Fruit fly (Drosophila melanogaster) whole organism, embryonic: ENCODE data around the gene CG13026.

Experiments used
- Abd-B ChIP-seq: fragments of 200-800 bp; sonication (Bioruptor generic); optimal IDR thresholded peaks from 2 replicates; lab custom pipeline; 2018; ENCODE audit warnings: missing biosample characterization, mild to moderate bottlenecking, missing genetic modification characterization, moderate library complexity
- Ada2b ChIP-seq: fragments of 200-800 bp; sonication (Bioruptor generic); IDR thresholded peaks from 2 replicates; pipeline ENCODE4 v1.3.6; 2022; ENCODE audit warnings: missing biosample characterization, missing genetic modification characterization
- BEAF-32 ChIP-seq: fragments of 200-800 bp; sonication (Bioruptor generic); optimal IDR thresholded peaks from 3 replicates; lab custom pipeline; 2017; ENCODE audit warnings: missing biosample characterization, missing genetic modification characterization, mild to moderate bottlenecking, moderate library complexity, missing genetic modification reagents
- Bgb ChIP-seq: fragments of 200-800 bp; sonication (Bioruptor generic); IDR thresholded peaks from 2 replicates; pipeline ENCODE4 v1.3.6; 2022; ENCODE audit warnings: missing biosample characterization, missing genetic modification characterization; ENCODE audit not compliant: partially characterized antibody
- CG12155 ChIP-seq: fragments of 200-800 bp; sonication (Bioruptor generic); optimal IDR thresholded peaks from 3 replicates; lab custom pipeline; 2016; ENCODE audit warnings: missing biosample characterization, missing genetic modification characterization
- CG1233 ChIP-seq: fragments of 200-800 bp; sonication (Bioruptor generic); optimal IDR thresholded peaks from 4 replicates; lab custom pipeline; 2018; ENCODE audit warnings: missing biosample characterization, mild to moderate bottlenecking, missing genetic modification characterization
- CG12942 ChIP-seq: fragments of 200-800 bp; sonication (Bioruptor generic); optimal IDR thresholded peaks from 3 replicates; lab custom pipeline; 2016; ENCODE audit warnings: missing biosample characterization, missing genetic modification characterization
- CG14050 ChIP-seq: fragments of 200-800 bp; sonication (Bioruptor generic); IDR thresholded peaks from 3 replicates; pipeline ENCODE4 v1.3.6; 2022; ENCODE audit warnings: missing biosample characterization, missing genetic modification characterization
- CG15601 ChIP-seq: fragments of 200-800 bp; sonication (Bioruptor generic); optimal IDR thresholded peaks from 3 replicates; lab custom pipeline; 2019; ENCODE audit warnings: missing biosample characterization, mild to moderate bottlenecking, missing genetic modification characterization, moderate library complexity
- CG15696 ChIP-seq: fragments of 200-800 bp; sonication (Bioruptor generic); optimal IDR thresholded peaks from 2 replicates; lab custom pipeline; 2019; ENCODE audit warnings: missing biosample characterization, mild to moderate bottlenecking, missing genetic modification characterization, moderate library complexity
- CG1603 ChIP-seq: fragments of 200-800 bp; sonication (Bioruptor generic); optimal IDR thresholded peaks from 2 replicates; lab custom pipeline; 2019; ENCODE audit warnings: missing biosample characterization, mild to moderate bottlenecking, missing genetic modification characterization, moderate library complexity
- CG1647 ChIP-seq: fragments of 200-800 bp; sonication (Bioruptor generic); optimal IDR thresholded peaks from 3 replicates; lab custom pipeline; 2016; ENCODE audit warnings: missing biosample characterization, missing genetic modification characterization
- CG17328 ChIP-seq: fragments of 200-800 bp; sonication (Bioruptor generic); IDR thresholded peaks from 2 replicates; pipeline ENCODE4 v1.3.6; 2022; ENCODE audit warnings: missing biosample characterization, missing genetic modification characterization
- CG17568 ChIP-seq: fragments of 200-800 bp; sonication (Bioruptor generic); optimal IDR thresholded peaks from 2 replicates; lab custom pipeline; 2018; ENCODE audit warnings: missing biosample characterization, mild to moderate bottlenecking, missing genetic modification characterization, moderate library complexity
- CG2116 ChIP-seq: fragments of 200-800 bp; sonication (Bioruptor generic); optimal IDR thresholded peaks from 3 replicates; lab custom pipeline; 2018; ENCODE audit warnings: missing biosample characterization, mild to moderate bottlenecking, missing genetic modification characterization
- CG30020 ChIP-seq: fragments of 200-800 bp; optimal IDR thresholded peaks from 2 replicates; lab custom pipeline; 2019; ENCODE audit warnings: missing biosample characterization, mild to moderate bottlenecking, missing genetic modification characterization, moderate library complexity
- CG30431 ChIP-seq: fragments of 200-800 bp; sonication (Bioruptor generic); optimal IDR thresholded peaks from 2 replicates; lab custom pipeline; 2017; ENCODE audit warnings: missing biosample characterization, missing genetic modification characterization
- CG3065 ChIP-seq: fragments of 200-800 bp; sonication (Bioruptor generic); optimal IDR thresholded peaks from 2 replicates; lab custom pipeline; 2016; ENCODE audit warnings: missing biosample characterization, missing genetic modification characterization
- CG34224 ChIP-seq: fragments of 200-800 bp; sonication (Bioruptor generic); IDR thresholded peaks from 3 replicates; pipeline ENCODE4 v1.3.6; 2022; ENCODE audit warnings: missing biosample characterization, missing genetic modification characterization; ENCODE audit not compliant: partially characterized antibody
- CG4328 ChIP-seq: fragments of 200-800 bp; sonication (Bioruptor generic); optimal IDR thresholded peaks from 3 replicates; lab custom pipeline; 2017; ENCODE audit warnings: missing biosample characterization, missing genetic modification reagents, missing genetic modification characterization
- CG43689 ChIP-seq: fragments of 200-800 bp; sonication (Bioruptor generic); IDR thresholded peaks from 2 replicates; pipeline ENCODE4 v1.3.6; 2022; ENCODE audit warnings: missing biosample characterization, missing genetic modification characterization
- CG6813 ChIP-seq: fragments of 200-800 bp; sonication (Bioruptor generic); optimal IDR thresholded peaks from 2 replicates; lab custom pipeline; 2017; ENCODE audit warnings: missing biosample characterization, missing genetic modification characterization, mild to moderate bottlenecking, moderate library complexity, missing genetic modification reagents
- CG7786 ChIP-seq: fragments of 200-800 bp; sonication (Bioruptor generic); optimal IDR thresholded peaks from 2 replicates; lab custom pipeline; 2016; ENCODE audit warnings: missing biosample characterization, missing genetic modification characterization
- CG8478 ChIP-seq: fragments of >200 bp; optimal IDR thresholded peaks from 2 replicates; lab custom pipeline; 2018
- CG9437 ChIP-seq: fragments of 200-800 bp; sonication (Bioruptor generic); optimal IDR thresholded peaks from 2 replicates; lab custom pipeline; 2018; ENCODE audit warnings: missing biosample characterization, mild to moderate bottlenecking, missing genetic modification characterization
- CG9727 ChIP-seq: fragments of 200-800 bp; sonication (Bioruptor generic); optimal IDR thresholded peaks from 3 replicates; lab custom pipeline; 2017; ENCODE audit warnings: missing biosample characterization, mild to moderate bottlenecking, missing genetic modification characterization
- ERR ChIP-seq: fragments of 200-800 bp; sonication (Bioruptor generic); optimal IDR thresholded peaks from 2 replicates; lab custom pipeline; 2016; ENCODE audit warnings: missing biosample characterization, missing genetic modification characterization
- Ets97D ChIP-seq: fragments of 200-800 bp; sonication (Bioruptor generic); optimal IDR thresholded peaks from 3 replicates; lab custom pipeline; 2016; ENCODE audit warnings: missing biosample characterization, missing genetic modification characterization
- Fer2 ChIP-seq: fragments of 200-800 bp; sonication (Bioruptor generic); optimal IDR thresholded peaks from 2 replicates; lab custom pipeline; 2018; ENCODE audit warnings: missing biosample characterization, mild to moderate bottlenecking, missing genetic modification characterization, moderate library complexity
- HLH54F ChIP-seq: fragments of 200-800 bp; sonication (Bioruptor generic); optimal IDR thresholded peaks from 3 replicates; lab custom pipeline; 2016; ENCODE audit warnings: missing biosample characterization, missing genetic modification characterization
- HmgZ ChIP-seq: fragments of 200-800 bp; sonication (Bioruptor generic); optimal IDR thresholded peaks from 2 replicates; lab custom pipeline; 2018; ENCODE audit warnings: missing biosample characterization, mild to moderate bottlenecking, missing genetic modification characterization
- Hr78 ChIP-seq, 2 experiments: fragments of 200-800 bp in 1 of 2; fragments of >200 bp in 1 of 2; sonication (Bioruptor generic) in 1 of 2; optimal IDR thresholded peaks; 2 replicates each; lab custom pipeline; 2017 to 2019; ENCODE audit warnings: missing biosample characterization in 2 of 2, missing genetic modification characterization in 2 of 2, mild to moderate bottlenecking in 1 of 2, moderate library complexity in 1 of 2
- MBD-R2 ChIP-seq: fragments of 200-800 bp; sonication (Bioruptor generic); IDR thresholded peaks from 2 replicates; pipeline ENCODE4 v1.3.6; 2022; ENCODE audit warnings: missing biosample characterization, missing genetic modification characterization
- Scr ChIP-seq: fragments of 200-800 bp; sonication (Bioruptor generic); IDR thresholded peaks from 2 replicates; pipeline ENCODE4 v1.3.6; 2022; ENCODE audit warnings: missing biosample characterization, missing genetic modification characterization; ENCODE audit not compliant: partially characterized antibody
- Xbp1 ChIP-seq: fragments of 200-800 bp; sonication (Bioruptor generic); optimal IDR thresholded peaks from 3 replicates; lab custom pipeline; 2016; ENCODE audit warnings: missing biosample characterization, mild to moderate bottlenecking, missing genetic modification characterization
- abd-A ChIP-seq: fragments of 200-800 bp; sonication (Bioruptor generic); optimal IDR thresholded peaks from 3 replicates; lab custom pipeline; 2019; ENCODE audit warnings: missing biosample characterization, mild to moderate bottlenecking, missing genetic modification characterization, moderate library complexity
- ac ChIP-seq: fragments of 200-800 bp; sonication (Bioruptor generic); optimal IDR thresholded peaks from 3 replicates; lab custom pipeline; 2017; ENCODE audit warnings: missing biosample characterization, mild to moderate bottlenecking, missing genetic modification characterization
- danr ChIP-seq: fragments of 200-800 bp; sonication (Bioruptor generic); IDR thresholded peaks from 2 replicates; pipeline ENCODE4 v1.3.6; 2022; ENCODE audit warnings: missing biosample characterization, missing genetic modification characterization
- dati ChIP-seq: fragments of 200-800 bp; sonication (Bioruptor generic); IDR thresholded peaks from 2 replicates; pipeline ENCODE4 v1.3.6; 2022; ENCODE audit warnings: missing biosample characterization, missing genetic modification characterization
- dpn ChIP-seq, 2 experiments: fragments of 200-800 bp; sonication (Bioruptor generic); optimal IDR thresholded peaks; 3 replicates each; lab custom pipeline; 2016; ENCODE audit warnings: missing biosample characterization in 2 of 2, missing genetic modification characterization in 2 of 2
- esg ChIP-seq: fragments of 200-800 bp; sonication (Bioruptor generic); conservative IDR thresholded peaks from 2 replicates; pipeline ENCODE4 v1.3.6; 2022; ENCODE audit warnings: missing biosample characterization, missing genetic modification characterization
- inv ChIP-seq: fragments of 200-800 bp; sonication (Bioruptor generic); IDR thresholded peaks from 2 replicates; pipeline ENCODE4 v1.3.6; 2022; ENCODE audit warnings: missing biosample characterization, missing genetic modification characterization; ENCODE audit not compliant: partially characterized antibody
- org-1 ChIP-seq: fragments of 200-800 bp; sonication (Bioruptor generic); optimal IDR thresholded peaks from 2 replicates; lab custom pipeline; 2017; ENCODE audit warnings: missing biosample characterization, missing genetic modification characterization
- phol ChIP-seq: fragments of 200-800 bp; sonication (Bioruptor generic); optimal IDR thresholded peaks from 3 replicates; lab custom pipeline; 2018; ENCODE audit warnings: missing biosample characterization, mild to moderate bottlenecking, missing genetic modification characterization, moderate library complexity
- rib ChIP-seq: fragments of 200-800 bp; sonication (Bioruptor generic); IDR thresholded peaks from 2 replicates; pipeline ENCODE4 v1.3.6; 2022; ENCODE audit warnings: missing biosample characterization, missing genetic modification characterization
- run ChIP-seq: fragments of 200-800 bp; sonication (Bioruptor generic); optimal IDR thresholded peaks from 3 replicates; lab custom pipeline; 2018; ENCODE audit warnings: missing biosample characterization, mild to moderate bottlenecking, missing genetic modification characterization
- schlank ChIP-seq: fragments of 200-800 bp; sonication (Bioruptor generic); optimal IDR thresholded peaks from 2 replicates; lab custom pipeline; 2018; ENCODE audit warnings: missing biosample characterization, mild to moderate bottlenecking, missing genetic modification characterization
- tna ChIP-seq: fragments of 200-800 bp; sonication (Bioruptor generic); IDR thresholded peaks from 2 replicates; pipeline ENCODE4 v1.3.6; 2022; ENCODE audit warnings: missing biosample characterization, missing genetic modification characterization; ENCODE audit not compliant: partially characterized antibody
- trem ChIP-seq: fragments of 200-800 bp; optimal IDR thresholded peaks from 3 replicates; lab custom pipeline; 2019; ENCODE audit warnings: missing biosample characterization, mild to moderate bottlenecking, missing genetic modification characterization, moderate library complexity
- tx ChIP-seq: fragments of 200-800 bp; sonication (Bioruptor generic); optimal IDR thresholded peaks from 2 replicates; lab custom pipeline; 2016; ENCODE audit warnings: missing biosample characterization, missing genetic modification characterization
- zfh2 ChIP-seq: fragments of 200-800 bp; sonication (Bioruptor generic); optimal IDR thresholded peaks from 2 replicates; lab custom pipeline; 2016; ENCODE audit warnings: missing biosample characterization, missing genetic modification characterization

Gene CG13026

dm6 chr3L:16730645-16731044 lies 4.7 kb upstream of the CG13026 start, which contains the start of gene Dbp73D (continued):
- peak; percentile 52; the same call in 1 of the 2 replicates for TF ChIP-seq tna (GFP tag; lab: Robert Waterston, UW)
- no peak for TF ChIP-seq CG17328 (GFP tag; lab: Robert Waterston, UW)
- peak; percentile 62 for TF ChIP-seq Scr (GFP tag; lab: Robert Waterston, UW)
- TF ChIP-seq CG2116 (GFP tag; lab: Kevin White, UChicago): peak; percentile 86
- TF ChIP-seq tx (GFP tag; lab: Kevin White, UChicago): no peak
- no peak for TF ChIP-seq ac (GFP tag; lab: Kevin White, UChicago)
- TF ChIP-seq CG1233 (GFP tag; lab: Kevin White, UChicago): no peak
- no peak for TF ChIP-seq run (tag; lab: Kevin White, UChicago)
- no peak for TF ChIP-seq HmgZ (tag; lab: Kevin White, UChicago)
- peak; percentile 56; the same call in 1 of the 2 replicates for TF ChIP-seq MBD-R2 (GFP tag; lab: Robert Waterston, UW)
- no peak for TF ChIP-seq CG12155 (GFP tag; lab: Kevin White, UChicago)
- TF ChIP-seq CG30431 (GFP tag; lab: Kevin White, UChicago): no peak
- TF ChIP-seq CG3065 (GFP tag; lab: Kevin White, UChicago): no peak
- no peak for TF ChIP-seq dati (GFP tag; lab: Robert Waterston, UW)
- TF ChIP-seq danr (GFP tag; lab: Robert Waterston, UW): no peak
- peak; percentile 35 for TF ChIP-seq Ets97D (GFP tag; lab: Kevin White, UChicago)
- TF ChIP-seq Hr78 (GFP tag; optimal IDR thresholded peaks at IDR 0.05; lab: Kevin White, UChicago): no peak
- no peak for TF ChIP-seq ERR
- TF ChIP-seq schlank (tag; lab: Kevin White, UChicago): no peak
- TF ChIP-seq esg: no peak
- TF ChIP-seq CG9727 (GFP tag; lab: Kevin White, UChicago): no peak
- TF ChIP-seq CG17568: no peak
- no peak for TF ChIP-seq CG14050 (GFP tag; lab: Robert Waterston, UW)
- no peak for TF ChIP-seq CG1647 (GFP tag; lab: Kevin White, UChicago)
- TF ChIP-seq CG8478: no peak
- TF ChIP-seq Xbp1 (GFP tag; lab: Kevin White, UChicago): no peak
- TF ChIP-seq phol (tag; lab: Kevin White, UChicago): no peak
- no peak for TF ChIP-seq CG15696
- no peak for TF ChIP-seq CG12942
- TF ChIP-seq Bgb (GFP tag; lab: Robert Waterston, UW): peak; percentile 52
- TF ChIP-seq CG30020 (tag; lab: Kevin White, UChicago): no peak
- no peak for TF ChIP-seq CG6813
- no peak for TF ChIP-seq CG4328 (GFP tag; lab: Kevin White, UChicago)
- TF ChIP-seq CG1603 (tag; lab: Kevin White, UChicago): no peak
- no peak for TF ChIP-seq inv
- no peak for TF ChIP-seq Abd-B (GFP tag; lab: Kevin White, UChicago)
- no peak for TF ChIP-seq org-1 (GFP tag; lab: Kevin White, UChicago)
- TF ChIP-seq zfh2 (GFP tag; lab: Kevin White, UChicago): no peak
- TF ChIP-seq CG7786: no peak
- no peak for TF ChIP-seq HLH54F (GFP tag; lab: Kevin White, UChicago)
- TF ChIP-seq CG34224: peak; percentile 73
- peak; percentile 52 for TF ChIP-seq CG9437 (GFP tag; lab: Kevin White, UChicago)
- peak; percentile 43 for TF ChIP-seq BEAF-32 (GFP tag; lab: Kevin White, UChicago)
- no peak for TF ChIP-seq CG43689 (GFP tag; lab: Robert Waterston, UW)
- TF ChIP-seq abd-A (tag; lab: Kevin White, UChicago): no peak
- no peak for TF ChIP-seq Fer2 (tag; lab: Kevin White, UChicago)
- no peak for TF ChIP-seq dpn (GFP tag; optimal IDR thresholded peaks at IDR 0.05; lab: Kevin White, UChicago)
- peak; percentile 49 for TF ChIP-seq trem (tag; lab: Kevin White, UChicago)
- TF ChIP-seq CG15601 (tag; lab: Kevin White, UChicago): no peak
- no peak for TF ChIP-seq Ada2b (GFP tag; lab: Robert Waterston, UW)
- no peak for TF ChIP-seq rib (GFP tag; lab: Robert Waterston, UW)
